Fruit fly (Drosophila melanogaster) whole organism, embryonic: ENCODE results near the gene CG3902.
A peak's percentile ranks its signal among the peaks of the same experiment; 100 is the strongest.

ENCODE experiments used
- CG10543 ChIP-seq: fragments of 200-800 bp; sonication (Bioruptor generic); optimal IDR thresholded peaks from 3 replicates; lab custom pipeline; 2017; ENCODE audit warnings: missing biosample characterization, mild to moderate bottlenecking, missing genetic modification characterization, moderate library complexity
- CG1233 ChIP-seq: fragments of 200-800 bp; sonication (Bioruptor generic); optimal IDR thresholded peaks from 4 replicates; lab custom pipeline; 2018; ENCODE audit warnings: missing biosample characterization, mild to moderate bottlenecking, missing genetic modification characterization
- CG12769 ChIP-seq: fragments of 200-800 bp; sonication (Bioruptor generic); optimal IDR thresholded peaks from 2 replicates; lab custom pipeline; 2019; ENCODE audit warnings: missing biosample characterization, mild to moderate bottlenecking, missing genetic modification characterization, moderate library complexity
- CG13123 ChIP-seq: fragments of 200-800 bp; sonication (Bioruptor generic); optimal IDR thresholded peaks from 2 replicates; lab custom pipeline; 2016; ENCODE audit warnings: missing biosample characterization, missing genetic modification characterization
- CG13894 ChIP-seq: fragments of 200-800 bp; sonication (Bioruptor generic); optimal IDR thresholded peaks from 3 replicates; lab custom pipeline; 2018; ENCODE audit warnings: missing biosample characterization, mild to moderate bottlenecking, missing genetic modification characterization, moderate library complexity
- CG15514 ChIP-seq: fragments of 200-800 bp; sonication (Bioruptor generic); optimal IDR thresholded peaks from 3 replicates; lab custom pipeline; 2017; ENCODE audit warnings: missing biosample characterization, missing genetic modification characterization, mild to moderate bottlenecking, moderate library complexity, missing genetic modification reagents
- CG1603 ChIP-seq: fragments of 200-800 bp; sonication (Bioruptor generic); optimal IDR thresholded peaks from 2 replicates; lab custom pipeline; 2019; ENCODE audit warnings: missing biosample characterization, mild to moderate bottlenecking, missing genetic modification characterization, moderate library complexity
- CG2116 ChIP-seq: fragments of 200-800 bp; sonication (Bioruptor generic); optimal IDR thresholded peaks from 3 replicates; lab custom pipeline; 2018; ENCODE audit warnings: missing biosample characterization, mild to moderate bottlenecking, missing genetic modification characterization
- CG2129 ChIP-seq: fragments of 200-800 bp; sonication (Bioruptor generic); IDR thresholded peaks from 2 replicates; pipeline ENCODE4 v1.3.6; 2022; ENCODE audit warnings: missing biosample characterization, missing genetic modification characterization; ENCODE audit not compliant: partially characterized antibody
- CG2712 ChIP-seq: fragments of 200-800 bp; optimal IDR thresholded peaks from 3 replicates; lab custom pipeline; 2019; ENCODE audit warnings: missing biosample characterization, mild to moderate bottlenecking, missing genetic modification characterization, moderate library complexity
- CG34422 ChIP-seq: fragments of 200-800 bp; sonication (Bioruptor generic); IDR thresholded peaks from 3 replicates; pipeline ENCODE4 v1.3.6; 2022; ENCODE audit warnings: missing biosample characterization, missing genetic modification characterization
- CG3838 ChIP-seq: fragments of 200-800 bp; sonication (Bioruptor generic); optimal IDR thresholded peaks from 3 replicates; lab custom pipeline; 2016; ENCODE audit warnings: missing biosample characterization, missing genetic modification characterization
- CG3847 ChIP-seq: fragments of 200-800 bp; sonication (Bioruptor generic); IDR thresholded peaks from 2 replicates; pipeline ENCODE4 v1.3.6; 2022; ENCODE audit warnings: missing biosample characterization, missing genetic modification characterization
- CG3995 ChIP-seq: fragments of 200-800 bp; sonication (Bioruptor generic); optimal IDR thresholded peaks from 3 replicates; lab custom pipeline; 2016; ENCODE audit warnings: missing biosample characterization, missing genetic modification characterization
- CG7928 ChIP-seq: fragments of 200-800 bp; sonication (Bioruptor generic); optimal IDR thresholded peaks from 2 replicates; lab custom pipeline; 2017; ENCODE audit warnings: missing biosample characterization, mild to moderate bottlenecking, missing genetic modification characterization
- CG9932 ChIP-seq: fragments of 200-800 bp; sonication (Bioruptor generic); IDR thresholded peaks from 2 replicates; pipeline ENCODE4 v1.3.6; 2022; ENCODE audit warnings: missing biosample characterization, missing genetic modification characterization
- CHES-1-like ChIP-seq: fragments of 200-800 bp; sonication (Bioruptor generic); optimal IDR thresholded peaks from 2 replicates; lab custom pipeline; 2016; ENCODE audit warnings: missing biosample characterization, missing genetic modification characterization
- CoRest ChIP-seq: fragments of 200-800 bp; sonication (Bioruptor generic); optimal IDR thresholded peaks from 3 replicates; lab custom pipeline; 2018; ENCODE audit warnings: missing biosample characterization, mild to moderate bottlenecking, missing genetic modification characterization, moderate library complexity
- Dll ChIP-seq: fragments of 200-800 bp; sonication (Bioruptor generic); IDR thresholded peaks from 4 replicates; pipeline ENCODE4 v1.3.6; 2022; ENCODE audit warnings: missing biosample characterization, missing genetic modification characterization; ENCODE audit not compliant: partially characterized antibody
- Doc3 ChIP-seq: fragments of 200-800 bp; sonication (Bioruptor generic); IDR thresholded peaks from 3 replicates; pipeline ENCODE4 v1.3.6; 2022; ENCODE audit warnings: missing biosample characterization, missing genetic modification characterization; ENCODE audit not compliant: partially characterized antibody
- Ets97D ChIP-seq: fragments of 200-800 bp; sonication (Bioruptor generic); optimal IDR thresholded peaks from 3 replicates; lab custom pipeline; 2016; ENCODE audit warnings: missing biosample characterization, missing genetic modification characterization
- GATAe ChIP-seq: fragments of 200-800 bp; sonication (Bioruptor generic); conservative IDR thresholded peaks from 2 replicates; pipeline ENCODE4 v1.3.6; 2022; ENCODE audit warnings: missing biosample characterization, missing genetic modification characterization
- MBD-R2 ChIP-seq: fragments of 200-800 bp; sonication (Bioruptor generic); IDR thresholded peaks from 2 replicates; pipeline ENCODE4 v1.3.6; 2022; ENCODE audit warnings: missing biosample characterization, missing genetic modification characterization
- Myb ChIP-seq: fragments of 200-800 bp; sonication (Bioruptor generic); optimal IDR thresholded peaks from 2 replicates; lab custom pipeline; 2016; ENCODE audit warnings: missing biosample characterization, missing genetic modification characterization
- Xrp1 ChIP-seq: fragments of 200-800 bp; sonication (Bioruptor generic); IDR thresholded peaks from 2 replicates; pipeline ENCODE4 v1.3.6; 2022; ENCODE audit warnings: missing biosample characterization, missing genetic modification characterization
- amos ChIP-seq: fragments of 200-800 bp; sonication (Bioruptor generic); IDR thresholded peaks from 2 replicates; pipeline ENCODE4 v1.3.6; 2022; ENCODE audit warnings: missing biosample characterization, missing genetic modification characterization; ENCODE audit not compliant: partially characterized antibody
- br ChIP-seq: fragments of >200 bp; optimal IDR thresholded peaks from 2 replicates; lab custom pipeline; 2017
- bsh ChIP-seq, 2 experiments: fragments of 200-800 bp; sonication (Bioruptor generic); optimal IDR thresholded peaks; 2 replicates each; lab custom pipeline; 2017 to 2018; ENCODE audit warnings: mild to moderate bottlenecking in 2 of 2, missing biosample characterization in 2 of 2, missing genetic modification characterization in 2 of 2, moderate library complexity in 1 of 2
- dan ChIP-seq: fragments of 200-800 bp; sonication (Bioruptor generic); IDR thresholded peaks from 2 replicates; pipeline ENCODE4 v1.3.6; 2022; ENCODE audit warnings: missing biosample characterization, missing genetic modification characterization
- dimm ChIP-seq: fragments of 200-800 bp; sonication (Bioruptor generic); IDR thresholded peaks from 2 replicates; pipeline ENCODE4 v1.3.6; 2022; ENCODE audit warnings: missing biosample characterization, missing genetic modification characterization
- dmrt99B ChIP-seq: fragments of 200-800 bp; sonication (Bioruptor generic); optimal IDR thresholded peaks from 2 replicates; lab custom pipeline; 2018; ENCODE audit warnings: missing biosample characterization, mild to moderate bottlenecking, missing genetic modification characterization, moderate library complexity
- fd102C ChIP-seq: fragments of 200-800 bp; sonication (Bioruptor generic); optimal IDR thresholded peaks from 2 replicates; lab custom pipeline; 2018; ENCODE audit warnings: missing biosample characterization, mild to moderate bottlenecking, missing genetic modification characterization, moderate library complexity
- gce ChIP-seq: fragments of 200-800 bp; sonication (Bioruptor generic); IDR thresholded peaks from 3 replicates; pipeline ENCODE4 v1.3.6; 2022; ENCODE audit warnings: missing biosample characterization, missing genetic modification characterization
- grau ChIP-seq: fragments of 200-800 bp; optimal IDR thresholded peaks from 3 replicates; lab custom pipeline; 2019; ENCODE audit warnings: missing biosample characterization, mild to moderate bottlenecking, missing genetic modification characterization, moderate library complexity
- gro ChIP-seq: fragments of 200-800 bp; sonication (Bioruptor generic); optimal IDR thresholded peaks from 2 replicates; lab custom pipeline; 2016; ENCODE audit warnings: missing biosample characterization, missing genetic modification characterization
- hbn ChIP-seq: fragments of 200-800 bp; sonication (Bioruptor generic); IDR thresholded peaks from 2 replicates; pipeline ENCODE4 v1.3.6; 2022; ENCODE audit warnings: missing biosample characterization, missing genetic modification characterization; ENCODE audit not compliant: partially characterized antibody
- inv ChIP-seq: fragments of 200-800 bp; sonication (Bioruptor generic); IDR thresholded peaks from 2 replicates; pipeline ENCODE4 v1.3.6; 2022; ENCODE audit warnings: missing biosample characterization, missing genetic modification characterization; ENCODE audit not compliant: partially characterized antibody
- jing ChIP-seq: fragments of 200-800 bp; sonication (Bioruptor generic); optimal IDR thresholded peaks from 2 replicates; lab custom pipeline; 2018; ENCODE audit warnings: missing biosample characterization, mild to moderate bottlenecking, missing genetic modification characterization
- lbe ChIP-seq: fragments of 200-800 bp; sonication (Bioruptor generic); optimal IDR thresholded peaks from 2 replicates; lab custom pipeline; 2016; ENCODE audit warnings: missing biosample characterization, mild to moderate bottlenecking, missing genetic modification characterization
- lilli ChIP-seq: fragments of 200-800 bp; sonication (Bioruptor generic); optimal IDR thresholded peaks from 3 replicates; lab custom pipeline; 2016; ENCODE audit warnings: missing biosample characterization, missing genetic modification characterization
- oc ChIP-seq: fragments of 200-800 bp; sonication (Bioruptor generic); optimal IDR thresholded peaks from 2 replicates; lab custom pipeline; 2018; ENCODE audit warnings: missing biosample characterization, mild to moderate bottlenecking, missing genetic modification characterization, moderate library complexity
- peb ChIP-seq: fragments of 200-800 bp; sonication (Bioruptor generic); IDR thresholded peaks from 2 replicates; pipeline ENCODE4 v1.3.6; 2022; ENCODE audit warnings: missing biosample characterization, missing genetic modification characterization
- phol ChIP-seq: fragments of 200-800 bp; sonication (Bioruptor generic); optimal IDR thresholded peaks from 3 replicates; lab custom pipeline; 2018; ENCODE audit warnings: missing biosample characterization, mild to moderate bottlenecking, missing genetic modification characterization, moderate library complexity
- psq ChIP-seq: fragments of 200-800 bp; sonication (Bioruptor generic); optimal IDR thresholded peaks from 2 replicates; lab custom pipeline; 2017; ENCODE audit warnings: missing biosample characterization, missing genetic modification characterization
- row ChIP-seq: fragments of 200-800 bp; sonication (Bioruptor generic); IDR thresholded peaks from 3 replicates; pipeline ENCODE4 v1.3.6; 2022; ENCODE audit warnings: missing biosample characterization, missing genetic modification characterization
- sr ChIP-seq: fragments of 200-800 bp; sonication (Bioruptor generic); IDR thresholded peaks from 3 replicates; pipeline ENCODE4 v1.3.6; 2022; ENCODE audit warnings: missing biosample characterization, missing genetic modification characterization
- stwl ChIP-seq: fragments of 200-800 bp; sonication (Bioruptor generic); optimal IDR thresholded peaks from 3 replicates; lab custom pipeline; 2018; ENCODE audit warnings: missing biosample characterization, mild to moderate bottlenecking, missing genetic modification characterization, moderate library complexity
- tna ChIP-seq: fragments of 200-800 bp; sonication (Bioruptor generic); IDR thresholded peaks from 2 replicates; pipeline ENCODE4 v1.3.6; 2022; ENCODE audit warnings: missing biosample characterization, missing genetic modification characterization; ENCODE audit not compliant: partially characterized antibody
- twi ChIP-seq: fragments of 200-800 bp; optimal IDR thresholded peaks from 2 replicates; lab custom pipeline; 2019; ENCODE audit warnings: missing biosample characterization, mild to moderate bottlenecking, missing genetic modification characterization, moderate library complexity
- vnd ChIP-seq: fragments of 200-800 bp; sonication (Bioruptor generic); IDR thresholded peaks from 3 replicates; pipeline ENCODE4 v1.3.6; 2022; ENCODE audit warnings: missing biosample characterization, missing genetic modification characterization; ENCODE audit not compliant: partially characterized antibody

CG3902 gene

dm6 chr3L:18901411-18901810, 3.3 kb upstream of the CG3902 start, which contains the start of the genes arx and CG6843 (continued):
- TF ChIP-seq Ets97D (GFP tag; lab: Kevin White, UChicago) (peak; percentile 55), jing (GFP tag; lab: Kevin White, UChicago) (no peak), stwl (tag; lab: Kevin White, UChicago) (peak; percentile 87), lbe (GFP tag; lab: Kevin White, UChicago) (no peak), CG2712 (tag; lab: Kevin White, UChicago) (peak; percentile 6), phol (tag; lab: Kevin White, UChicago) (peak; percentile 41), CG3995 (GFP tag; lab: Kevin White, UChicago) (peak; percentile 89), CG7928 (GFP tag; lab: Kevin White, UChicago) (peak; percentile 9), Doc3 (GFP tag; lab: Robert Waterston, UW) (peak; percentile 87), dmrt99B (tag; lab: Kevin White, UChicago) (no peak), lilli (GFP tag; lab: Kevin White, UChicago) (peak; percentile 7), dimm (GFP tag; lab: Robert Waterston, UW) (no peak), Dll (GFP tag; lab: Robert Waterston, UW) (peak; percentile 92), MBD-R2 (GFP tag; lab: Robert Waterston, UW) (peak; percentile 84), amos (GFP tag; lab: Robert Waterston, UW) (peak; percentile 96), gro (GFP tag; lab: Kevin White, UChicago) (peak; percentile 61), psq (GFP tag; lab: Kevin White, UChicago) (peak; percentile 39), CG34422 (GFP tag; lab: Robert Waterston, UW) (peak; percentile 36; the same call in 1 of the 3 replicates), CHES-1-like (GFP tag; lab: Kevin White, UChicago) (peak; percentile 40), br (no peak), CG3847 (peak; percentile 52; the same call in 1 of the 2 replicates), CG13894 (no peak), vnd (peak; percentile 88), CoRest (peak; percentile 14), sr (GFP tag; lab: Robert Waterston, UW) (no peak), inv (GFP tag; lab: Robert Waterston, UW) (peak; percentile 89), dan (GFP tag; lab: Robert Waterston, UW) (no peak), CG1603 (tag; lab: Kevin White, UChicago) (peak; percentile 73), CG3838 (GFP tag; lab: Kevin White, UChicago) (no peak), CG9932 (GFP tag; lab: Robert Waterston, UW) (peak; percentile 43; the same call in 1 of the 2 replicates), CG2129 (peak; percentile 81), GATAe (GFP tag; lab: Robert Waterston, UW) (no peak), hbn (GFP tag; lab: Robert Waterston, UW) (peak; percentile 90), oc (tag; lab: Kevin White, UChicago) (no peak), Myb (GFP tag; lab: Kevin White, UChicago) (peak; percentile 40), CG15514 (GFP tag; lab: Kevin White, UChicago) (peak; percentile 51), row (GFP tag; lab: Robert Waterston, UW) (peak; percentile 17; the same call in 1 of the 3 replicates), CG12769 (tag; lab: Kevin White, UChicago) (no peak), tna (GFP tag; lab: Robert Waterston, UW) (peak; percentile 88)

- peak; percentile 83 for TF ChIP-seq grau
- TF ChIP-seq CG1233 (GFP tag; lab: Kevin White, UChicago) = peak; percentile 48
- TF ChIP-seq fd102C (GFP tag; lab: Kevin White, UChicago) = no peak
- TF ChIP-seq peb (GFP tag; lab: Robert Waterston, UW) = peak; percentile 54; the same call in 1 of the 2 replicates
- TF ChIP-seq inv (GFP tag; lab: Robert Waterston, UW) = peak; percentile 98
- TF ChIP-seq Ets97D (GFP tag; lab: Kevin White, UChicago) = peak; percentile 99
- TF ChIP-seq bsh (GFP tag; optimal IDR thresholded peaks at IDR 0.05; lab: Kevin White, UChicago) = peak; percentile 29 to 48
- TF ChIP-seq CG2116 (GFP tag; lab: Kevin White, UChicago) = peak; percentile 84
- peak; percentile 64 for TF ChIP-seq CG13123 (GFP tag; lab: Kevin White, UChicago)
- no peak; the same call in 2 of the 3 replicates for TF ChIP-seq gce (GFP tag; lab: Robert Waterston, UW)
- TF ChIP-seq CG10543 (GFP tag; lab: Kevin White, UChicago) = peak; percentile 77
- peak; percentile 77 for TF ChIP-seq twi (tag; lab: Kevin White, UChicago)
- peak; percentile 59 for TF ChIP-seq Xrp1 (GFP tag; lab: Robert Waterston, UW)
These were observed 731 bp upstream of the CG3902 start, which contains the start of gene RpL26 for dm6 chr3L:18898770-18899278. Gene RpL26 (plus strand): TSS chr3L:18898875.
